Fruit fly (Drosophila melanogaster) whole organism, embryonic: ENCODE data around the gene CG15414.

Experiments used
- Asciz ChIP-seq: fragments of 200-800 bp; sonication (Bioruptor generic); optimal IDR thresholded peaks from 2 replicates; lab custom pipeline; 2017; ENCODE audit warnings: missing biosample characterization, mild to moderate bottlenecking, missing genetic modification characterization, missing genetic modification reagents
- BtbVII ChIP-seq: fragments of 200-800 bp; sonication (Bioruptor generic); optimal IDR thresholded peaks from 3 replicates; lab custom pipeline; 2017; ENCODE audit warnings: missing biosample characterization, mild to moderate bottlenecking, missing genetic modification characterization
- CG10431 ChIP-seq: fragments of 200-800 bp; sonication (Bioruptor generic); optimal IDR thresholded peaks from 3 replicates; lab custom pipeline; 2018; ENCODE audit warnings: missing biosample characterization, mild to moderate bottlenecking, missing genetic modification characterization
- CG10565 ChIP-seq: fragments of 200-800 bp; sonication (Bioruptor generic); optimal IDR thresholded peaks from 3 replicates; lab custom pipeline; 2016; ENCODE audit warnings: missing biosample characterization, mild to moderate bottlenecking, missing genetic modification characterization
- CG10654 ChIP-seq: fragments of 200-800 bp; sonication (Bioruptor generic); optimal IDR thresholded peaks from 2 replicates; lab custom pipeline; 2016; ENCODE audit warnings: missing biosample characterization, missing genetic modification characterization
- CG12155 ChIP-seq: fragments of 200-800 bp; sonication (Bioruptor generic); optimal IDR thresholded peaks from 3 replicates; lab custom pipeline; 2016; ENCODE audit warnings: missing biosample characterization, missing genetic modification characterization
- CG12391 ChIP-seq: fragments of 200-800 bp; sonication (Bioruptor generic); optimal IDR thresholded peaks from 3 replicates; lab custom pipeline; 2018; ENCODE audit warnings: missing biosample characterization, mild to moderate bottlenecking, missing genetic modification characterization, moderate library complexity
- CG13424 ChIP-seq: fragments of 200-800 bp; sonication (Bioruptor generic); optimal IDR thresholded peaks from 2 replicates; lab custom pipeline; 2019; ENCODE audit warnings: missing biosample characterization, mild to moderate bottlenecking, missing genetic modification characterization, moderate library complexity
- CG14667 ChIP-seq: fragments of 200-800 bp; sonication (Bioruptor generic); IDR thresholded peaks from 2 replicates; pipeline ENCODE4 v1.3.6; 2022; ENCODE audit warnings: missing biosample characterization, missing genetic modification characterization
- CG15011 ChIP-seq: fragments of 200-800 bp; sonication (Bioruptor generic); optimal IDR thresholded peaks from 3 replicates; lab custom pipeline; 2018; ENCODE audit warnings: missing biosample characterization, mild to moderate bottlenecking, missing genetic modification characterization
- CG1832 ChIP-seq: fragments of 200-800 bp; sonication (Bioruptor generic); optimal IDR thresholded peaks from 2 replicates; lab custom pipeline; 2017; ENCODE audit warnings: missing biosample characterization, mild to moderate bottlenecking, missing genetic modification characterization, inconsistent platforms
- CG2116 ChIP-seq: fragments of 200-800 bp; sonication (Bioruptor generic); optimal IDR thresholded peaks from 3 replicates; lab custom pipeline; 2018; ENCODE audit warnings: missing biosample characterization, mild to moderate bottlenecking, missing genetic modification characterization
- CG2678 ChIP-seq: fragments of 200-800 bp; sonication (Bioruptor generic); optimal IDR thresholded peaks from 3 replicates; lab custom pipeline; 2019; ENCODE audit warnings: missing biosample characterization, mild to moderate bottlenecking, missing genetic modification characterization, moderate library complexity
- CG30020 ChIP-seq: fragments of 200-800 bp; optimal IDR thresholded peaks from 2 replicates; lab custom pipeline; 2019; ENCODE audit warnings: missing biosample characterization, mild to moderate bottlenecking, missing genetic modification characterization, moderate library complexity
- CG31224 ChIP-seq: fragments of 200-800 bp; sonication (Bioruptor generic); IDR thresholded peaks from 2 replicates; pipeline ENCODE4 v1.3.6; 2022; ENCODE audit warnings: missing biosample characterization, missing genetic modification characterization
- CG31365 ChIP-seq: fragments of 200-800 bp; sonication (Bioruptor generic); optimal IDR thresholded peaks from 2 replicates; lab custom pipeline; 2018; ENCODE audit warnings: missing biosample characterization, mild to moderate bottlenecking, missing genetic modification characterization
- CG32767 ChIP-seq: fragments of 200-800 bp; sonication (Bioruptor generic); IDR thresholded peaks from 2 replicates; pipeline ENCODE4 v1.3.6; 2022; ENCODE audit warnings: missing biosample characterization, missing genetic modification characterization
- CG3995 ChIP-seq: fragments of 200-800 bp; sonication (Bioruptor generic); optimal IDR thresholded peaks from 3 replicates; lab custom pipeline; 2016; ENCODE audit warnings: missing biosample characterization, missing genetic modification characterization
- CG4707 ChIP-seq: fragments of 200-800 bp; sonication (Bioruptor generic); optimal IDR thresholded peaks from 2 replicates; lab custom pipeline; 2018; ENCODE audit warnings: missing biosample characterization, mild to moderate bottlenecking, missing genetic modification characterization, moderate library complexity
- CG5180 ChIP-seq: fragments of 200-800 bp; sonication (Bioruptor generic); optimal IDR thresholded peaks from 3 replicates; lab custom pipeline; 2017; ENCODE audit warnings: missing biosample characterization, missing genetic modification characterization, mild to moderate bottlenecking, moderate library complexity, missing genetic modification reagents
- CG6272 ChIP-seq: fragments of 200-800 bp; sonication (Bioruptor generic); IDR thresholded peaks from 2 replicates; pipeline ENCODE4 v1.3.6; 2022; ENCODE audit warnings: missing biosample characterization, missing genetic modification characterization
- CG6683 ChIP-seq: fragments of 200-800 bp; sonication (Bioruptor generic); optimal IDR thresholded peaks from 2 replicates; lab custom pipeline; 2017; ENCODE audit warnings: missing biosample characterization, mild to moderate bottlenecking, missing genetic modification characterization, missing genetic modification reagents
- CTCF ChIP-seq: fragments of 200-800 bp; sonication (Bioruptor generic); optimal IDR thresholded peaks from 2 replicates; lab custom pipeline; 2017; ENCODE audit warnings: missing biosample characterization, mild to moderate bottlenecking, missing genetic modification characterization, moderate library complexity
- Camta ChIP-seq: fragments of 200-800 bp; sonication (Bioruptor generic); optimal IDR thresholded peaks from 2 replicates; lab custom pipeline; 2016; ENCODE audit warnings: missing biosample characterization, missing genetic modification characterization
- Dp ChIP-seq: fragments of 200-800 bp; sonication (Bioruptor generic); optimal IDR thresholded peaks from 2 replicates; lab custom pipeline; 2018; ENCODE audit warnings: missing biosample characterization, mild to moderate bottlenecking, missing genetic modification characterization, moderate library complexity
- Ets97D ChIP-seq: fragments of 200-800 bp; sonication (Bioruptor generic); optimal IDR thresholded peaks from 3 replicates; lab custom pipeline; 2016; ENCODE audit warnings: missing biosample characterization, missing genetic modification characterization
- HLH4C ChIP-seq: fragments of 200-800 bp; sonication (Bioruptor generic); IDR thresholded peaks from 3 replicates; pipeline ENCODE4 v1.3.6; 2022; ENCODE audit warnings: missing biosample characterization, missing genetic modification characterization; ENCODE audit not compliant: partially characterized antibody
- Lim3 ChIP-seq: fragments of 200-800 bp; sonication (Bioruptor generic); IDR thresholded peaks from 2 replicates; pipeline ENCODE4 v1.3.6; 2022; ENCODE audit warnings: missing biosample characterization, missing genetic modification characterization
- MBD-R2 ChIP-seq: fragments of 200-800 bp; sonication (Bioruptor generic); IDR thresholded peaks from 2 replicates; pipeline ENCODE4 v1.3.6; 2022; ENCODE audit warnings: missing biosample characterization, missing genetic modification characterization
- Max ChIP-seq: fragments of 200-800 bp; sonication (Bioruptor generic); optimal IDR thresholded peaks from 2 replicates; lab custom pipeline; 2016; ENCODE audit warnings: missing biosample characterization, mild to moderate bottlenecking, missing genetic modification characterization
- Meics ChIP-seq: fragments of 200-800 bp; sonication (Bioruptor generic); optimal IDR thresholded peaks from 2 replicates; lab custom pipeline; 2017; ENCODE audit warnings: missing biosample characterization, mild to moderate bottlenecking, missing genetic modification characterization
- Nf-YA ChIP-seq: fragments of 200-800 bp; sonication (Bioruptor generic); IDR thresholded peaks from 2 replicates; pipeline ENCODE4 v1.3.6; 2022; ENCODE audit warnings: missing biosample characterization, missing genetic modification characterization
- Sry-δ ChIP-seq: fragments of 200-800 bp; sonication (Bioruptor generic); optimal IDR thresholded peaks from 2 replicates; lab custom pipeline; 2016; ENCODE audit warnings: missing biosample characterization, missing genetic modification characterization
- bbx ChIP-seq: fragments of 200-800 bp; sonication (Bioruptor generic); IDR thresholded peaks from 2 replicates; pipeline ENCODE4 v1.3.6; 2022; ENCODE audit warnings: missing biosample characterization, missing genetic modification characterization; ENCODE audit not compliant: partially characterized antibody
- ci ChIP-seq: fragments of 200-800 bp; sonication (Bioruptor generic); IDR thresholded peaks from 3 replicates; pipeline ENCODE4 v1.3.6; 2022; ENCODE audit warnings: missing biosample characterization, missing genetic modification characterization
- dati ChIP-seq: fragments of 200-800 bp; sonication (Bioruptor generic); IDR thresholded peaks from 2 replicates; pipeline ENCODE4 v1.3.6; 2022; ENCODE audit warnings: missing biosample characterization, missing genetic modification characterization
- dm ChIP-seq: fragments of 200-800 bp; sonication (Bioruptor generic); optimal IDR thresholded peaks from 3 replicates; lab custom pipeline; 2016; ENCODE audit warnings: missing biosample characterization, missing genetic modification characterization
- gro ChIP-seq: fragments of 200-800 bp; sonication (Bioruptor generic); optimal IDR thresholded peaks from 2 replicates; lab custom pipeline; 2016; ENCODE audit warnings: missing biosample characterization, missing genetic modification characterization
- hth ChIP-seq: fragments of >200 bp; optimal IDR thresholded peaks from 2 replicates; lab custom pipeline; 2017; ENCODE audit warnings: inconsistent platforms
- inv ChIP-seq: fragments of 200-800 bp; sonication (Bioruptor generic); IDR thresholded peaks from 2 replicates; pipeline ENCODE4 v1.3.6; 2022; ENCODE audit warnings: missing biosample characterization, missing genetic modification characterization; ENCODE audit not compliant: partially characterized antibody
- klu ChIP-seq: fragments of 200-800 bp; sonication (Bioruptor generic); IDR thresholded peaks from 2 replicates; pipeline ENCODE4 v1.3.6; 2022; ENCODE audit warnings: missing biosample characterization, missing genetic modification characterization
- lilli ChIP-seq: fragments of 200-800 bp; sonication (Bioruptor generic); optimal IDR thresholded peaks from 3 replicates; lab custom pipeline; 2016; ENCODE audit warnings: missing biosample characterization, missing genetic modification characterization
- mam ChIP-seq: fragments of 200-800 bp; sonication (Bioruptor generic); optimal IDR thresholded peaks from 3 replicates; lab custom pipeline; 2016; ENCODE audit warnings: missing biosample characterization, missing genetic modification characterization
- mirr ChIP-seq: fragments of 200-800 bp; sonication (Bioruptor generic); optimal IDR thresholded peaks from 3 replicates; lab custom pipeline; 2018; ENCODE audit warnings: missing biosample characterization, mild to moderate bottlenecking, missing genetic modification characterization
- row ChIP-seq: fragments of 200-800 bp; sonication (Bioruptor generic); IDR thresholded peaks from 3 replicates; pipeline ENCODE4 v1.3.6; 2022; ENCODE audit warnings: missing biosample characterization, missing genetic modification characterization
- sd ChIP-seq: fragments of 200-800 bp; sonication (Bioruptor generic); optimal IDR thresholded peaks from 3 replicates; lab custom pipeline; 2018; ENCODE audit warnings: missing biosample characterization, mild to moderate bottlenecking, missing genetic modification characterization, moderate library complexity
- sna ChIP-seq: fragments of 200-800 bp; sonication (Bioruptor generic); IDR thresholded peaks from 2 replicates; pipeline ENCODE4 v1.3.6; 2022; ENCODE audit warnings: missing biosample characterization, missing genetic modification characterization; ENCODE audit not compliant: partially characterized antibody
- tio ChIP-seq: fragments of 200-800 bp; sonication (Bioruptor generic); optimal IDR thresholded peaks from 2 replicates; lab custom pipeline; 2017; ENCODE audit warnings: missing biosample characterization, missing genetic modification characterization, inconsistent platforms
- toy ChIP-seq: fragments of 200-800 bp; sonication (Bioruptor generic); IDR thresholded peaks from 2 replicates; pipeline ENCODE4 v1.3.6; 2022; ENCODE audit warnings: missing biosample characterization, missing genetic modification characterization
- wek ChIP-seq: fragments of 200-800 bp; sonication (Bioruptor generic); optimal IDR thresholded peaks from 3 replicates; lab custom pipeline; 2018; ENCODE audit warnings: missing biosample characterization, mild to moderate bottlenecking, missing genetic modification characterization, moderate library complexity
- z ChIP-seq: fragments of 200-800 bp; sonication (Bioruptor generic); IDR thresholded peaks from 3 replicates; pipeline ENCODE4 v1.3.6; 2022; ENCODE audit warnings: missing biosample characterization, missing genetic modification characterization
- zf30C ChIP-seq: fragments of 200-800 bp; sonication (Bioruptor generic); optimal IDR thresholded peaks from 3 replicates; lab custom pipeline; 2018; ENCODE audit warnings: missing biosample characterization, mild to moderate bottlenecking, missing genetic modification characterization

Gene CG15414

dm6 chr2L:3444789-3445188, 46.1 kb downstream of the CG15414 start (continued):
- TF ChIP-seq CG3995 (GFP tag; lab: Kevin White, UChicago) (no peak), CG2116 (GFP tag; lab: Kevin White, UChicago) (no peak), Dp (GFP tag; lab: Kevin White, UChicago) (no peak), Camta (peak; percentile 21), MBD-R2 (no peak), Nf-YA (peak; percentile 38; the same call in 1 of the 2 replicates), sna (GFP tag; lab: Robert Waterston, UW) (no peak), CG12155 (GFP tag; lab: Kevin White, UChicago) (no peak), CG10565 (GFP tag; lab: Kevin White, UChicago) (no peak), gro (GFP tag; lab: Kevin White, UChicago) (no peak), CTCF (GFP tag; lab: Kevin White, UChicago) (no peak), CG32767 (GFP tag; lab: Robert Waterston, UW) (no peak), CG30020 (no peak), CG15011 (GFP tag; lab: Kevin White, UChicago) (no peak), Ets97D (GFP tag; lab: Kevin White, UChicago) (no peak), mam (peak; percentile 19), wek (GFP tag; lab: Kevin White, UChicago) (no peak), CG31224 (no peak), CG2678 (tag; lab: Kevin White, UChicago) (no peak), CG10431 (no peak), row (GFP tag; lab: Robert Waterston, UW) (peak; percentile 39), CG31365 (no peak), CG6272 (GFP tag; lab: Robert Waterston, UW) (no peak), HLH4C (GFP tag; lab: Robert Waterston, UW) (no peak), CG6683 (GFP tag; lab: Kevin White, UChicago) (no peak), Meics (peak; percentile 21), Sry-δ (GFP tag; lab: Kevin White, UChicago) (no peak), zf30C (GFP tag; lab: Kevin White, UChicago) (no peak), hth (lab: Kevin White, UChicago) (no peak), CG1832 (GFP tag; lab: Kevin White, UChicago) (no peak), mirr (no peak), Asciz (GFP tag; lab: Kevin White, UChicago) (no peak), CG14667 (GFP tag; lab: Robert Waterston, UW) (peak; percentile 44; the same call in 1 of the 2 replicates), Lim3 (GFP tag; lab: Robert Waterston, UW) (no peak), dati (GFP tag; lab: Robert Waterston, UW) (no peak), ci (GFP tag; lab: Robert Waterston, UW) (peak; percentile 63), toy (0 out of 2 replicates have a peak, but pooled peaks have one; percentile 48), klu (GFP tag; lab: Robert Waterston, UW) (0 out of 2 replicates have a peak, but pooled peaks have one; percentile 27), lilli (GFP tag; lab: Kevin White, UChicago) (peak; percentile 21), dm (GFP tag; lab: Kevin White, UChicago) (no peak), z (GFP tag; lab: Robert Waterston, UW) (no peak), bbx (no peak), CG10654 (GFP tag; lab: Kevin White, UChicago) (peak; percentile 2), CG5180 (no peak), CG12391 (tag; lab: Kevin White, UChicago) (peak; percentile 49), Max (GFP tag; lab: Kevin White, UChicago) (no peak), CG4707 (no peak), inv (GFP tag; lab: Robert Waterston, UW) (no peak), CG13424 (tag; lab: Kevin White, UChicago) (peak; percentile 16), BtbVII (GFP tag; lab: Kevin White, UChicago) (no peak), tio (GFP tag; lab: Kevin White, UChicago) (no peak), sd (tag; lab: Kevin White, UChicago) (no peak)
